Worm (Caenorhabditis elegans): ENCODE measurements around the gene C56E10.3.

Gene C56E10.3

ce11 chrX:6635173-6635572 is 10.3 kb upstream of the C56E10.3 start, which contains the start of gene aexr-1:
aexr-1 (minus strand) TSS chrX:6635273.
- no peak for TF ChIP-seq pha-4 (tag; optimal IDR thresholded peaks at IDR 0.05)
- TF ChIP-seq dve-1 (tag; optimal IDR thresholded peaks at IDR 0.05) = no peak
- TF ChIP-seq unc-42 (tag; optimal IDR thresholded peaks at IDR 0.05) = no peak
- TF ChIP-seq syd-9 (tag; optimal IDR thresholded peaks at IDR 0.05) = no peak
- TF ChIP-seq lim-6 (tag; optimal IDR thresholded peaks at IDR 0.05) = no peak
- TF ChIP-seq gmeb-2 (tag; optimal IDR thresholded peaks at IDR 0.05) = no peak
- no peak for TF ChIP-seq ttx-3 (tag; optimal IDR thresholded peaks at IDR 0.05)
- no peak for TF ChIP-seq ama-1 (optimal IDR thresholded peaks at IDR 0.05)
- no peak for TF ChIP-seq eyg-1 (tag; optimal IDR thresholded peaks at IDR 0.05)
- TF ChIP-seq K09A11.1 (tag; optimal IDR thresholded peaks at IDR 0.05; ENCODE audit: insufficient read depth) = no peak
- TF ChIP-seq mec-3 (tag; optimal IDR thresholded peaks at IDR 0.05; ENCODE audit: borderline replicate concordance) = no peak
- no peak for TF ChIP-seq fkh-6 (tag; optimal IDR thresholded peaks at IDR 0.05)

ce11 chrX:6637933-6638332 is 7.5 kb upstream of the C56E10.3 start:
- TF ChIP-seq hlh-15 (tag; optimal IDR thresholded peaks at IDR 0.05) (no peak), unc-55 (GFP tag; optimal IDR thresholded peaks at IDR 0.05) (no peak), elt-4 (tag; optimal IDR thresholded peaks at IDR 0.05) (no peak), odd-2 (tag; optimal IDR thresholded peaks at IDR 0.05) (no peak), fkh-10 (GFP tag; optimal IDR thresholded peaks at IDR 0.05) (no peak), mec-3 (tag; optimal IDR thresholded peaks at IDR 0.05; ENCODE audit: borderline replicate concordance) (no peak), fkh-6 (tag; optimal IDR thresholded peaks at IDR 0.05) (no peak), nfya-1 (tag; optimal IDR thresholded peaks at IDR 0.05) (no peak), ceh-19 (GFP tag; optimal IDR thresholded peaks at IDR 0.05) (no peak), ceh-2 (tag; optimal IDR thresholded peaks at IDR 0.05) (no peak), dmd-4 (tag; optimal IDR thresholded peaks at IDR 0.05; ENCODE audit: borderline replicate concordance) (no peak), ahr-1 (tag; optimal IDR thresholded peaks at IDR 0.05) (no peak), F13H6.1 (tag; optimal IDR thresholded peaks at IDR 0.05) (no peak), K02D7.2 (tag; optimal IDR thresholded peaks at IDR 0.05) (no peak), pha-4 (tag; optimal IDR thresholded peaks at IDR 0.05) (no peak), eyg-1 (tag; optimal IDR thresholded peaks at IDR 0.05) (no peak), pag-3 (tag; optimal IDR thresholded peaks at IDR 0.05; ENCODE audit: borderline replicate concordance) (no peak), ceh-31 (tag; optimal IDR thresholded peaks at IDR 0.05) (no peak)

ce11 chrX:6638985-6639573 is 6.4 kb upstream of the C56E10.3 start:
- TF ChIP-seq unc-86 (tag; optimal IDR thresholded peaks at IDR 0.05) = no peak
- no peak for TF ChIP-seq unc-55 (GFP tag; optimal IDR thresholded peaks at IDR 0.05)
- TF ChIP-seq nhr-232 (tag; optimal IDR thresholded peaks at IDR 0.05) = no peak
- no peak for TF ChIP-seq hlh-15 (tag; optimal IDR thresholded peaks at IDR 0.05)
- TF ChIP-seq nhr-11 (tag; optimal IDR thresholded peaks at IDR 0.05) = no peak
- TF ChIP-seq hlh-8 (tag; optimal IDR thresholded peaks at IDR 0.05) = no peak
- TF ChIP-seq sdc-2 (tag; optimal IDR thresholded peaks at IDR 0.05) = no peak
- TF ChIP-seq ceh-48 (tag; optimal IDR thresholded peaks at IDR 0.05) = no peak
- TF ChIP-seq ttx-3 (tag; optimal IDR thresholded peaks at IDR 0.05) = no peak
- TF ChIP-seq C08G9.2 (tag; optimal IDR thresholded peaks at IDR 0.05) = no peak
- TF ChIP-seq ceh-9 (tag; optimal IDR thresholded peaks at IDR 0.05) = no peak
- TF ChIP-seq pros-1 (tag; optimal IDR thresholded peaks at IDR 0.05) = no peak
- TF ChIP-seq ceh-24 (tag; optimal IDR thresholded peaks at IDR 0.05) = no peak
- TF ChIP-seq dmd-4 (tag; optimal IDR thresholded peaks at IDR 0.05; ENCODE audit: borderline replicate concordance) = no peak
- TF ChIP-seq ztf-16 (tag; optimal IDR thresholded peaks at IDR 0.05) = no peak
- no peak for TF ChIP-seq K02D7.2 (tag; optimal IDR thresholded peaks at IDR 0.05)

Data from whole organism, late embryonic.